Fruit fly (Drosophila melanogaster) Kc167 (cell line): ENCODE data around the gene Dhc93AB.

Experiments used
- Myc ChIP-seq: fragments of >200 bp; optimal IDR thresholded peaks from 2 replicates; lab custom pipeline; 2017; ENCODE audit warnings: missing external identifiers
- Sin3A ChIP-seq: fragments of >200 bp; optimal IDR thresholded peaks from 2 replicates; lab custom pipeline; 2018; ENCODE audit warnings: missing external identifiers
- h ChIP-seq: fragments of >200 bp; optimal IDR thresholded peaks from 3 replicates; lab custom pipeline; 2018; ENCODE audit warnings: missing external identifiers
- insv ChIP-seq: fragments of >200 bp; optimal IDR thresholded peaks from 3 replicates; lab custom pipeline; 2018; ENCODE audit warnings: missing external identifiers
- psq ChIP-seq: fragments of >200 bp; optimal IDR thresholded peaks from 2 replicates; lab custom pipeline; 2017; ENCODE audit warnings: missing external identifiers
- ttk ChIP-seq: sonication (Bioruptor generic); optimal IDR thresholded peaks from 2 replicates; lab custom pipeline; 2017; ENCODE audit warnings: missing external identifiers

Gene Dhc93AB

dm6 chr3R:21017464-21018080 is 24.7 kb downstream of the Dhc93AB start, which contains the start of gene Rlip:
Gene Rlip (plus strand): TSS chr3R:21017684.
- TF ChIP-seq Myc (lab: Kevin White, UChicago) (no peak), insv (lab: Kevin White, UChicago) (no peak), Sin3A (lab: Kevin White, UChicago) (no peak), psq (lab: Kevin White, UChicago) (no peak), ttk (no peak), h (no peak)

dm6 chr3R:21015636-21016035 is 26.7 kb downstream of the Dhc93AB start, which contains the start of gene CG5697:
Gene CG5697 (plus strand): TSS chr3R:21015949.
- TF ChIP-seq Myc (lab: Kevin White, UChicago) (no peak), ttk (no peak), Sin3A (lab: Kevin White, UChicago) (no peak), insv (lab: Kevin White, UChicago) (no peak), psq (lab: Kevin White, UChicago) (no peak), h (no peak)

- no peak for TF ChIP-seq ttk
- TF ChIP-seq Myc (lab: Kevin White, UChicago) = no peak
- no peak for TF ChIP-seq Sin3A (lab: Kevin White, UChicago)
- TF ChIP-seq insv (lab: Kevin White, UChicago) = no peak
- TF ChIP-seq psq (lab: Kevin White, UChicago) = no peak
- no peak for TF ChIP-seq h
Observed at dm6 chr3R:21013780-21014179, 28.5 kb downstream of the Dhc93AB start.

- TF ChIP-seq insv (lab: Kevin White, UChicago) (no peak), ttk (no peak), psq (lab: Kevin White, UChicago) (no peak), Sin3A (lab: Kevin White, UChicago) (no peak), h (no peak), Myc (lab: Kevin White, UChicago) (no peak)
Observed at dm6 chr3R:21006967-21007366, 35.3 kb downstream of the Dhc93AB start, which contains the start of gene Alp5. Gene Alp5 (minus strand): TSS chr3R:21006990.

- no peak for TF ChIP-seq insv (lab: Kevin White, UChicago)
- TF ChIP-seq psq (lab: Kevin White, UChicago) = no peak
- TF ChIP-seq Myc (lab: Kevin White, UChicago) = no peak
- TF ChIP-seq h = no peak
- no peak for TF ChIP-seq Sin3A (lab: Kevin White, UChicago)
- TF ChIP-seq ttk = no peak
Observed at dm6 chr3R:21001123-21001522, 41.2 kb downstream of the Dhc93AB start.

dm6 chr3R:20998319-20998718 is 44.0 kb downstream of the Dhc93AB start:
- no peak for TF ChIP-seq h

- TF ChIP-seq Myc (lab: Kevin White, UChicago) (no peak), h (no peak), psq (lab: Kevin White, UChicago) (no peak), Sin3A (lab: Kevin White, UChicago) (no peak), insv (lab: Kevin White, UChicago) (no peak), ttk (no peak)
Observed at dm6 chr3R:20990409-20990808, 51.9 kb downstream of the Dhc93AB start.

- TF ChIP-seq ttk (no peak), Sin3A (lab: Kevin White, UChicago) (no peak), h (no peak), Myc (lab: Kevin White, UChicago) (no peak), psq (lab: Kevin White, UChicago) (no peak), insv (lab: Kevin White, UChicago) (no peak)
Observed at dm6 chr3R:20989657-20990056, 52.6 kb downstream of the Dhc93AB start.

dm6 chr3R:20989046-20989445 is 53.3 kb downstream of the Dhc93AB start:
- TF ChIP-seq Myc (lab: Kevin White, UChicago) = no peak
- no peak for TF ChIP-seq insv (lab: Kevin White, UChicago)
- TF ChIP-seq ttk = no peak
- no peak for TF ChIP-seq psq (lab: Kevin White, UChicago)
- TF ChIP-seq h = no peak
- TF ChIP-seq Sin3A (lab: Kevin White, UChicago) = no peak

- TF ChIP-seq ttk = no peak
Observed at dm6 chr3R:20988560-20988959, 53.7 kb downstream of the Dhc93AB start.

- TF ChIP-seq psq (lab: Kevin White, UChicago) (no peak), insv (lab: Kevin White, UChicago) (no peak), Myc (lab: Kevin White, UChicago) (no peak), h (no peak), Sin3A (lab: Kevin White, UChicago) (no peak), ttk (no peak)
Observed at dm6 chr3R:20987836-20988235, 54.5 kb downstream of the Dhc93AB start, which contains the start of gene CG43446. Gene CG43446 (minus strand): TSS chr3R:20987936.

- TF ChIP-seq Sin3A (lab: Kevin White, UChicago) (no peak), h (no peak), insv (lab: Kevin White, UChicago) (no peak), psq (lab: Kevin White, UChicago) (no peak), Myc (lab: Kevin White, UChicago) (no peak), ttk (no peak)
Observed at dm6 chr3R:20985592-20985991, 56.7 kb downstream of the Dhc93AB start.

- TF ChIP-seq ttk (no peak), Sin3A (lab: Kevin White, UChicago) (no peak), h (no peak), insv (lab: Kevin White, UChicago) (no peak), psq (lab: Kevin White, UChicago) (no peak), Myc (lab: Kevin White, UChicago) (no peak)
Observed at dm6 chr3R:20984902-20985301, 57.4 kb downstream of the Dhc93AB start.
